Fruit fly (Drosophila melanogaster): ENCODE results near the gene CG34109.
A peak's percentile ranks its signal among the peaks of the same experiment; 100 is the strongest.

Gene CG34109

DNA sequence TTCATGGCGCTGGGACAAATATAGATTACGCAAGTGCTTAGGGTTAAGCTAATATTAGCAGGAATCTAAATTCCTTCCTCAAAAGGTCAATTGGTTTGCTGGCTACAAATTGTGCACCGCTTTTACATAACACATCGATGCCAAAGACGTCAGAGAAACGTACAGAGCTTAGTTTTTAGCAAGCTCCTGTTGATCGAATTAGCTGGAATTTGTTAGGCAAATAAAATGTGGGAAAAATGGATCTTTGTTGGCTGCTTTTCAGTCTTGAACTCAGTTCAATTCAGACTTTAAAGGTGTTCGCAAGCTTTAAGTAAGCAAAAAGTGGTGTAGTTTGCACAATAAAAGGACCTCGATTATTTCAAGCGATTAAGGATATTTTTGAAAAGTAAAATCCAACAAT lies at the start of gene CG34109:
Gene CG34109, plus strand, starts transcription at position 301 of the 400 bp plus-strand sequence.
- TF ChIP-seq CG34367 (tag; optimal IDR thresholded peaks at IDR 0.05): no peak
- TF ChIP-seq Pif1A (GFP tag; optimal IDR thresholded peaks at IDR 0.05): no peak
- no peak for TF ChIP-seq Snoo (tag; optimal IDR thresholded peaks at IDR 0.05)
- TF ChIP-seq CG10348 (GFP tag; IDR thresholded peaks at IDR 0.05): no peak
- TF ChIP-seq CG15710 (tag; optimal IDR thresholded peaks at IDR 0.05): no peak
- TF ChIP-seq CG8159 (tag; optimal IDR thresholded peaks at IDR 0.05): no peak
- no peak for TF ChIP-seq CG8301 (tag; optimal IDR thresholded peaks at IDR 0.05)
- TF ChIP-seq CG13204 (GFP tag; optimal IDR thresholded peaks at IDR 0.05): no peak
- TF ChIP-seq CG12605 (GFP tag; IDR thresholded peaks at IDR 0.05): no peak
- no peak for TF ChIP-seq CG32121 (GFP tag; IDR thresholded peaks at IDR 0.05)

- no peak for TF ChIP-seq CG8301 (tag; optimal IDR thresholded peaks at IDR 0.05)
- TF ChIP-seq CG10348 (GFP tag; IDR thresholded peaks at IDR 0.05): no peak
- no peak for TF ChIP-seq Pif1B (GFP tag; optimal IDR thresholded peaks at IDR 0.05)
- no peak for TF ChIP-seq CG34367 (tag; optimal IDR thresholded peaks at IDR 0.05)
- TF ChIP-seq CG12605 (GFP tag; IDR thresholded peaks at IDR 0.05): no peak
- no peak for TF ChIP-seq EcR (GFP tag; optimal IDR thresholded peaks at IDR 0.05)
- TF ChIP-seq D1 (tag; optimal IDR thresholded peaks at IDR 0.05): no peak
- TF ChIP-seq gl (tag; optimal IDR thresholded peaks at IDR 0.05): no peak
- no peak for TF ChIP-seq CG14655 (GFP tag; optimal IDR thresholded peaks at IDR 0.05)
- TF ChIP-seq CG32121 (GFP tag; IDR thresholded peaks at IDR 0.05): no peak
- TF ChIP-seq CG15710 (tag; optimal IDR thresholded peaks at IDR 0.05): no peak
- no peak for TF ChIP-seq Ets98B (GFP tag; IDR thresholded peaks at IDR 0.05)
- no peak for TF ChIP-seq CG13204 (GFP tag; optimal IDR thresholded peaks at IDR 0.05)
- TF ChIP-seq Pif1A (GFP tag; optimal IDR thresholded peaks at IDR 0.05): no peak
- TF ChIP-seq CG4496 (GFP tag; IDR thresholded peaks at IDR 0.05): no peak
- no peak for TF ChIP-seq Snoo (tag; optimal IDR thresholded peaks at IDR 0.05)
- no peak for TF ChIP-seq rn (GFP tag; IDR thresholded peaks at IDR 0.05)
- TF ChIP-seq CG9948 (tag; optimal IDR thresholded peaks at IDR 0.05): no peak
- no peak for TF ChIP-seq CG8159 (tag; optimal IDR thresholded peaks at IDR 0.05)
- TF ChIP-seq fd96Ca (GFP tag; IDR thresholded peaks at IDR 0.05): no peak
Measured at dm6 chr2L:10049280-10049679, 44.6 kb upstream of the CG34109 start, which contains the start of gene CG33301. Gene CG33301, plus strand, starts transcription at chr2L:10049580.

DNA sequence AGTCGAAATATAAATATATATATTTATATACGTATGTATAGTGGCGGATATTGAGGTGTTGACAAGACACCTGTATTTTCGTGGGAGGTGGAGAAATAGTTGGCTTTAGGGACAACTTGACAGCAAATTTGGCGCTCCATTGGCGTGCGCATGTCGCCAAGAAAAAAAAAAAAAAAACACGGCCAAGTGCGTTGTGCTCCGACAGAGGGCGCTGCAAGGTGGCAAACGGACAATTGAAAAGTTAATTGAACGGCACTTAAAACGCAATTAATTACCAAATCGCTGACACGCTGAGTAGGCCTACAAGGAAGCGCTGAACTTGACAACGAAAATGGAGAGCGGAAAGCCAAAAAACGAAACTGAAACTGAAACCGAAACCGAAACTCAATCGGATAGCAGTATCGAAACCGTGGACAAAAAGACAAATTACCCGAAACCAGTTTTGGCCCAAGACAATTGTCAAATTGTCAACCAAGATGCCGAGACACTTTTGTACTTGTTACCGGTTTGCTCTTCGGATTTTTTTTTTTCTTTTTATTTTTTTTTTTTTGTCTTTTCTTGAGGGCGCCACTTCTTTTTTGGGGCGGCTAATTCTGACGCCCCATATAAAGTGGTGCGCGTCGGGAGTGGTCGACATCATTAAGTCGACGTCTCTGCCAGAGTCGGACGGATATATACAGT lies 40.2 kb upstream of the CG34109 start, which contains the start of gene Cpr31A:
Gene Cpr31A, plus strand, starts transcription at position 631 of the 681 bp plus-strand sequence.
- TF ChIP-seq rn (GFP tag; IDR thresholded peaks at IDR 0.05): no peak
- TF ChIP-seq gl (tag; optimal IDR thresholded peaks at IDR 0.05): no peak
- TF ChIP-seq fd96Ca (GFP tag; IDR thresholded peaks at IDR 0.05): no peak
- TF ChIP-seq CG4496 (GFP tag; IDR thresholded peaks at IDR 0.05): no peak
- TF ChIP-seq Pif1B (GFP tag; optimal IDR thresholded peaks at IDR 0.05): no peak
- no peak for TF ChIP-seq CG9948 (tag; optimal IDR thresholded peaks at IDR 0.05)
- no peak for TF ChIP-seq CG14655 (GFP tag; optimal IDR thresholded peaks at IDR 0.05)
- TF ChIP-seq CG15710 (tag; optimal IDR thresholded peaks at IDR 0.05): no peak
- TF ChIP-seq CG8301 (tag; optimal IDR thresholded peaks at IDR 0.05): no peak

dm6 chr2L:10056705-10057104 lies 37.2 kb upstream of the CG34109 start, which contains the start of gene Pen:
Gene Pen, plus strand, starts transcription at chr2L:10056900.
- no peak for TF ChIP-seq CG13204 (GFP tag; optimal IDR thresholded peaks at IDR 0.05)
- peak; percentile 40 for TF ChIP-seq EcR (GFP tag; optimal IDR thresholded peaks at IDR 0.05)

dm6 chr2L:10057236-10057635 lies 36.7 kb upstream of the CG34109 start:
- TF ChIP-seq CG34367 (tag; optimal IDR thresholded peaks at IDR 0.05) (peak; percentile 95), D1 (tag; optimal IDR thresholded peaks at IDR 0.05) (peak; percentile 83), Snoo (tag; optimal IDR thresholded peaks at IDR 0.05) (peak; percentile 98), CG32121 (GFP tag; IDR thresholded peaks at IDR 0.05) (peak; percentile 91), CG9948 (tag; optimal IDR thresholded peaks at IDR 0.05) (peak; percentile 97), Pif1B (GFP tag; optimal IDR thresholded peaks at IDR 0.05) (peak; percentile 98), CG8301 (tag; optimal IDR thresholded peaks at IDR 0.05) (peak; percentile 97), CG17806 (tag; optimal IDR thresholded peaks at IDR 0.05) (peak; percentile 98), Ets98B (GFP tag; IDR thresholded peaks at IDR 0.05) (peak; percentile 96), CG12605 (GFP tag; IDR thresholded peaks at IDR 0.05) (peak; percentile 94), CG13204 (GFP tag; optimal IDR thresholded peaks at IDR 0.05) (peak; percentile 91), rn (GFP tag; IDR thresholded peaks at IDR 0.05) (peak; percentile 94), Pif1A (GFP tag; optimal IDR thresholded peaks at IDR 0.05) (peak; percentile 97), CG10348 (GFP tag; IDR thresholded peaks at IDR 0.05) (peak; percentile 78), fd96Ca (GFP tag; IDR thresholded peaks at IDR 0.05) (peak; percentile 99), EcR (GFP tag; optimal IDR thresholded peaks at IDR 0.05) (no peak), CG14655 (GFP tag; optimal IDR thresholded peaks at IDR 0.05) (peak; percentile 98), gl (tag; optimal IDR thresholded peaks at IDR 0.05) (peak; percentile 95), CG4496 (GFP tag; IDR thresholded peaks at IDR 0.05) (peak; percentile 99), CG8159 (tag; optimal IDR thresholded peaks at IDR 0.05) (peak; percentile 95), CG15710 (tag; optimal IDR thresholded peaks at IDR 0.05) (peak; percentile 94)

dm6 chr2L:10060516-10060915 lies 33.4 kb upstream of the CG34109 start, which contains the start of gene Spn31A:
Gene Spn31A, plus strand, starts transcription at chr2L:10060816.
- TF ChIP-seq EcR (GFP tag; optimal IDR thresholded peaks at IDR 0.05): no peak
- no peak for TF ChIP-seq Snoo (tag; optimal IDR thresholded peaks at IDR 0.05)
- no peak for TF ChIP-seq CG9948 (tag; optimal IDR thresholded peaks at IDR 0.05)
- no peak for TF ChIP-seq rn (GFP tag; IDR thresholded peaks at IDR 0.05)
- no peak for TF ChIP-seq gl (tag; optimal IDR thresholded peaks at IDR 0.05)
- TF ChIP-seq CG34367 (tag; optimal IDR thresholded peaks at IDR 0.05): no peak
- TF ChIP-seq CG13204 (GFP tag; optimal IDR thresholded peaks at IDR 0.05): no peak
- no peak for TF ChIP-seq D1 (tag; optimal IDR thresholded peaks at IDR 0.05)
- no peak for TF ChIP-seq CG14655 (GFP tag; optimal IDR thresholded peaks at IDR 0.05)
- no peak for TF ChIP-seq CG32121 (GFP tag; IDR thresholded peaks at IDR 0.05)
- no peak for TF ChIP-seq Ets98B (GFP tag; IDR thresholded peaks at IDR 0.05)
- TF ChIP-seq CG17806 (tag; optimal IDR thresholded peaks at IDR 0.05): no peak
- no peak for TF ChIP-seq Pif1B (GFP tag; optimal IDR thresholded peaks at IDR 0.05)
- TF ChIP-seq CG15710 (tag; optimal IDR thresholded peaks at IDR 0.05): no peak
- TF ChIP-seq CG4496 (GFP tag; IDR thresholded peaks at IDR 0.05): no peak
- no peak for TF ChIP-seq CG10348 (GFP tag; IDR thresholded peaks at IDR 0.05)
- TF ChIP-seq CG8159 (tag; optimal IDR thresholded peaks at IDR 0.05): no peak
